Fruit fly (Drosophila melanogaster): ENCODE data around the gene Iml1.

Iml1 gene

DNA sequence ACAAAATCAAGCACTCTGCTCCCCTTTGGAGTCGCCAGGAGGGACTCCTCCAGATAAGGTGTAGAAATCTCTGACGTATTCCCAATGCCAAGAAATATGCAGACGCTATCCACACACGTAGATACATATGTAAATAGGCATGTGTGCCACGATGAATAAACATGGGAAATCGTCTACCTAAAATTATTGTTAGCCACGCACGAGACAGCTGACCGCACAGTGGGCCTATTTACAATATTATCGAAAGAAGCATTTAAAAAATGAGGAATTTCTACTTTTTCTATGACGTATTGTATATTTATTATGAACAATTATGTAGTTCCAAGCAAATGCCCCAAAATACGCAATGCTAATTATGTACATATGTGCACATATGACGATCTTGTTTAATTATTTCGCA is 15.3 kb upstream of the Iml1 start (continued):
- no peak for TF ChIP-seq disco-r (GFP tag; optimal IDR thresholded peaks at IDR 0.05)
- no peak for TF ChIP-seq zfh1 (GFP tag; IDR thresholded peaks at IDR 0.05)
- no peak for TF ChIP-seq CG34224 (GFP tag; IDR thresholded peaks at IDR 0.05; ENCODE audit: partially characterized antibody)
- no peak for TF ChIP-seq CG9797 (GFP tag; optimal IDR thresholded peaks at IDR 0.05)
- no peak for TF ChIP-seq jigr1 (GFP tag; IDR thresholded peaks at IDR 0.05)
- TF ChIP-seq ATbp (GFP tag; optimal IDR thresholded peaks at IDR 0.05), result peak; percentile 30
- TF ChIP-seq Doc2 (GFP tag; IDR thresholded peaks at IDR 0.05), result no peak
- no peak for TF ChIP-seq CG2116 (GFP tag; optimal IDR thresholded peaks at IDR 0.05)
- TF ChIP-seq fd96Cb (tag; optimal IDR thresholded peaks at IDR 0.05), result no peak
- TF ChIP-seq tio (GFP tag; optimal IDR thresholded peaks at IDR 0.05), result peak; percentile 28
- TF ChIP-seq Sry-β (GFP tag; optimal IDR thresholded peaks at IDR 0.05), result no peak
- TF ChIP-seq gsb-n (tag; optimal IDR thresholded peaks at IDR 0.05), result no peak
- TF ChIP-seq danr (GFP tag; IDR thresholded peaks at IDR 0.05), result no peak; the same call in 1 of the 2 replicates
- TF ChIP-seq hkb (optimal IDR thresholded peaks at IDR 0.05), result no peak
- peak; percentile 38; the same call in 1 of the 2 replicates for TF ChIP-seq hkb (GFP tag; IDR thresholded peaks at IDR 0.05)
- no peak for TF ChIP-seq Hmx (GFP tag; optimal IDR thresholded peaks at IDR 0.05)
- TF ChIP-seq ken (GFP tag; IDR thresholded peaks at IDR 0.05), result no peak
- TF ChIP-seq ap (GFP tag; IDR thresholded peaks at IDR 0.05), result no peak
- no peak for TF ChIP-seq hbn (GFP tag; IDR thresholded peaks at IDR 0.05; ENCODE audit: partially characterized antibody)
- 0 out of 2 replicates have a peak, but pooled peaks have one; percentile 58 for TF ChIP-seq Nf-YA (GFP tag; IDR thresholded peaks at IDR 0.05)

DNA sequence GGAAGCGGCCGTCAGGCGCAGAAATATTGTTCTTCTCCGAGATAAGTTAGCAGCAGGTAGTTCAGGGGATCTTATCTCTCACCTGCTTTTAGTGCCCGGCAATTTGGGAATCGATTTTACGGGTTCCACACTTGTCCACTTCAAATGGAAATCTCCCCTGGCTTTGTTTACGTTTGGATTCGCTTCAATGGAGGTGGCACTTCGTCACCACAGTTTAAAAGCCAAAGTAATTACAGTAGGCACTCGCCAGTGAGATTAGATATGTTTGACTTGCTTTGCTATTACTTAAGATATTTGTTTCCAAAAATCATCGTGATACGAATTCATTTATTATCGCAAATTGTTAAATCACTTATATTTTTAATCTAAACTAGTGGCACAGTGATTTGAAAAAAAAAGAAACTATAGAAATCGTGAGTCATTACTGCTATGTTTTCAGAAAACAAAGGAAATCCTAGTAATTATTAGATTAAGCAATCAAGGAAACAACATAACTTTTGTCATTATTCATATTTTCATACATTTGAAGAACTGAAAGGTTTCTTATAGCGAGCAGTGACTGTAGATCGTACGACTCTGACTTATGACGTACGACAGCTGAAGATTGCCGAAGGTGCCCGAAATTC is 14.6 kb upstream of the Iml1 start:
- no peak for TF ChIP-seq TFAM (GFP tag; optimal IDR thresholded peaks at IDR 0.05)
- TF ChIP-seq HLH3B (GFP tag; IDR thresholded peaks at IDR 0.05), result 0 out of 2 replicates have a peak, but pooled peaks have one; percentile 37
- TF ChIP-seq CG9609 (GFP tag; optimal IDR thresholded peaks at IDR 0.05), result peak; percentile 15
- TF ChIP-seq Sox100B (GFP tag; optimal IDR thresholded peaks at IDR 0.05), result peak; percentile 74
- TF ChIP-seq stwl (tag; optimal IDR thresholded peaks at IDR 0.05), result no peak
- TF ChIP-seq prd (optimal IDR thresholded peaks at IDR 0.05), result no peak
- peak; percentile 51; the same call in 2 of the 3 replicates for TF ChIP-seq prd (GFP tag; IDR thresholded peaks at IDR 0.05)
- TF ChIP-seq NC2α (GFP tag; optimal IDR thresholded peaks at IDR 0.05), result no peak
- TF ChIP-seq D (optimal IDR thresholded peaks at IDR 0.05), result no peak
- no peak for TF ChIP-seq D (GFP tag; optimal IDR thresholded peaks at IDR 0.05)
- TF ChIP-seq CG12219 (GFP tag; optimal IDR thresholded peaks at IDR 0.05), result no peak
- peak; percentile 81 for TF ChIP-seq lab (GFP tag; optimal IDR thresholded peaks at IDR 0.05)
- 0 out of 2 replicates have a peak, but pooled peaks have one; percentile 36 for TF ChIP-seq GATAe (GFP tag; conservative IDR thresholded peaks at IDR 0.05)
- TF ChIP-seq CG2116 (GFP tag; optimal IDR thresholded peaks at IDR 0.05), result peak; percentile 22
- no peak for TF ChIP-seq zf30C (GFP tag; optimal IDR thresholded peaks at IDR 0.05)
- TF ChIP-seq CG11456 (GFP tag; IDR thresholded peaks at IDR 0.05), result no peak
- 0 out of 2 replicates have a peak, but pooled peaks have one; percentile 5 for TF ChIP-seq gsb (GFP tag; IDR thresholded peaks at IDR 0.05)
- peak; percentile 68 for TF ChIP-seq grn (GFP tag; optimal IDR thresholded peaks at IDR 0.05)
- peak; percentile 30; the same call in 1 of the 2 replicates for TF ChIP-seq esg (GFP tag; conservative IDR thresholded peaks at IDR 0.05)
- no peak for TF ChIP-seq CG10462 (GFP tag; optimal IDR thresholded peaks at IDR 0.05)
- TF ChIP-seq CG17568 (GFP tag; optimal IDR thresholded peaks at IDR 0.05), result no peak
- peak; percentile 69 for TF ChIP-seq CG9817 (tag; optimal IDR thresholded peaks at IDR 0.05)
- TF ChIP-seq az2 (GFP tag; optimal IDR thresholded peaks at IDR 0.05), result peak; percentile 40
- TF ChIP-seq CG4617 (GFP tag; optimal IDR thresholded peaks at IDR 0.05; ENCODE audit: borderline replicate concordance), result no peak
- peak; percentile 66 for TF ChIP-seq CG13424 (tag; optimal IDR thresholded peaks at IDR 0.05)
- TF ChIP-seq CG8765 (GFP tag; IDR thresholded peaks at IDR 0.05), result no peak
- TF ChIP-seq dimm (GFP tag; IDR thresholded peaks at IDR 0.05), result no peak
- TF ChIP-seq CG30431 (GFP tag; optimal IDR thresholded peaks at IDR 0.05), result no peak
- TF ChIP-seq Gug (GFP tag; IDR thresholded peaks at IDR 0.05), result no peak; the same call in 3 of the 4 replicates
- peak; percentile 50 for TF ChIP-seq odd (GFP tag; optimal IDR thresholded peaks at IDR 0.05)
- no peak for TF ChIP-seq Scr (GFP tag; IDR thresholded peaks at IDR 0.05; ENCODE audit: partially characterized antibody)
- no peak for TF ChIP-seq ftz-f1 (GFP tag; optimal IDR thresholded peaks at IDR 0.05)

Data from whole organism, embryonic.